Fruit fly (Drosophila melanogaster) whole organism, embryonic: ENCODE measurements around the gene alpha-Man-IIb.
A peak's percentile ranks its signal among the peaks of the same experiment; 100 is the strongest.

ENCODE experiments used
- Aef1 ChIP-seq: fragments of 200-800 bp; sonication (Bioruptor generic); IDR thresholded peaks from 3 replicates; pipeline ENCODE4 v1.3.6; 2022; ENCODE audit warnings: missing biosample characterization, missing genetic modification characterization
- Atf6 ChIP-seq: fragments of 200-800 bp; sonication (Bioruptor generic); IDR thresholded peaks from 2 replicates; pipeline ENCODE4 v1.3.6; 2022; ENCODE audit warnings: missing biosample characterization, missing genetic modification characterization
- B-H2 ChIP-seq: fragments of 200-800 bp; sonication (Bioruptor generic); optimal IDR thresholded peaks from 2 replicates; lab custom pipeline; 2018; ENCODE audit warnings: missing biosample characterization, mild to moderate bottlenecking, missing genetic modification characterization
- Blimp-1 ChIP-seq: fragments of 200-800 bp; sonication (Bioruptor generic); optimal IDR thresholded peaks from 3 replicates; lab custom pipeline; 2018; ENCODE audit warnings: missing biosample characterization, missing genetic modification characterization, mild to moderate bottlenecking, moderate library complexity, missing genetic modification reagents
- Bteb2 ChIP-seq: fragments of 200-800 bp; sonication (Bioruptor generic); optimal IDR thresholded peaks from 2 replicates; lab custom pipeline; 2016; ENCODE audit warnings: missing biosample characterization, missing genetic modification characterization
- CG11456 ChIP-seq: fragments of 200-800 bp; sonication (Bioruptor generic); IDR thresholded peaks from 3 replicates; pipeline ENCODE4 v1.3.6; 2022; ENCODE audit warnings: missing biosample characterization, missing genetic modification characterization
- CG13424 ChIP-seq: fragments of 200-800 bp; sonication (Bioruptor generic); optimal IDR thresholded peaks from 2 replicates; lab custom pipeline; 2019; ENCODE audit warnings: missing biosample characterization, mild to moderate bottlenecking, missing genetic modification characterization, moderate library complexity
- CG15479 ChIP-seq: fragments of 200-800 bp; sonication (Bioruptor generic); optimal IDR thresholded peaks from 3 replicates; lab custom pipeline; 2019; ENCODE audit warnings: missing biosample characterization, mild to moderate bottlenecking, missing genetic modification characterization, moderate library complexity
- CG17802 ChIP-seq: fragments of 200-800 bp; sonication (Bioruptor generic); optimal IDR thresholded peaks from 2 replicates; lab custom pipeline; 2018; ENCODE audit warnings: missing biosample characterization, mild to moderate bottlenecking, missing genetic modification characterization, moderate library complexity
- CG1792 ChIP-seq: fragments of 200-800 bp; sonication (Bioruptor generic); optimal IDR thresholded peaks from 2 replicates; lab custom pipeline; 2016; ENCODE audit warnings: missing biosample characterization, missing genetic modification characterization
- CG2199 ChIP-seq: fragments of 200-800 bp; sonication (Bioruptor generic); IDR thresholded peaks from 3 replicates; pipeline ENCODE4 v1.3.6; 2022; ENCODE audit warnings: missing biosample characterization, missing genetic modification characterization
- CG2678 ChIP-seq: fragments of 200-800 bp; sonication (Bioruptor generic); optimal IDR thresholded peaks from 3 replicates; lab custom pipeline; 2019; ENCODE audit warnings: missing biosample characterization, mild to moderate bottlenecking, missing genetic modification characterization, moderate library complexity
- CG3281 ChIP-seq: fragments of 200-800 bp; sonication (Bioruptor generic); optimal IDR thresholded peaks from 3 replicates; lab custom pipeline; 2017; ENCODE audit warnings: missing biosample characterization, mild to moderate bottlenecking, missing genetic modification characterization
- CG3407 ChIP-seq: fragments of 200-800 bp; sonication (Bioruptor generic); optimal IDR thresholded peaks from 2 replicates; lab custom pipeline; 2018; ENCODE audit warnings: missing biosample characterization, mild to moderate bottlenecking, missing genetic modification characterization
- CG34422 ChIP-seq: fragments of 200-800 bp; sonication (Bioruptor generic); IDR thresholded peaks from 3 replicates; pipeline ENCODE4 v1.3.6; 2022; ENCODE audit warnings: missing biosample characterization, missing genetic modification characterization
- CG3726 ChIP-seq: fragments of 200-800 bp; sonication (Bioruptor generic); IDR thresholded peaks from 3 replicates; pipeline ENCODE4, ENCODE4 v1.3.6; 2022; ENCODE audit warnings: missing biosample characterization, missing genetic modification characterization
- CG5180 ChIP-seq: fragments of 200-800 bp; sonication (Bioruptor generic); optimal IDR thresholded peaks from 3 replicates; lab custom pipeline; 2017; ENCODE audit warnings: missing biosample characterization, missing genetic modification characterization, mild to moderate bottlenecking, moderate library complexity, missing genetic modification reagents
- CG6654 ChIP-seq: fragments of 200-800 bp; sonication (Bioruptor generic); optimal IDR thresholded peaks from 2 replicates; lab custom pipeline; 2017; ENCODE audit warnings: missing biosample characterization, mild to moderate bottlenecking, missing genetic modification characterization
- CG6791 ChIP-seq: fragments of 200-800 bp; sonication (Bioruptor generic); IDR thresholded peaks from 3 replicates; pipeline ENCODE4 v1.3.6; 2022; ENCODE audit warnings: missing biosample characterization, missing genetic modification characterization; ENCODE audit not compliant: partially characterized antibody
- CHES-1-like ChIP-seq: fragments of 200-800 bp; sonication (Bioruptor generic); optimal IDR thresholded peaks from 2 replicates; lab custom pipeline; 2016; ENCODE audit warnings: missing biosample characterization, missing genetic modification characterization
- Deaf1 ChIP-seq: fragments of 200-800 bp; optimal IDR thresholded peaks from 3 replicates; lab custom pipeline; 2019; ENCODE audit warnings: missing biosample characterization, mild to moderate bottlenecking, missing genetic modification characterization, moderate library complexity
- Drgx ChIP-seq: fragments of 200-800 bp; sonication (Bioruptor generic); IDR thresholded peaks from 2 replicates; pipeline ENCODE4 v1.3.6; 2022; ENCODE audit warnings: missing biosample characterization, missing genetic modification characterization
- Jarid2 ChIP-seq: fragments of 200-800 bp; sonication (Bioruptor generic); optimal IDR thresholded peaks from 3 replicates; lab custom pipeline; 2017; ENCODE audit warnings: mild to moderate bottlenecking, missing biosample characterization, missing genetic modification reagents, missing genetic modification characterization
- Max ChIP-seq: fragments of 200-800 bp; sonication (Bioruptor generic); optimal IDR thresholded peaks from 2 replicates; lab custom pipeline; 2016; ENCODE audit warnings: missing biosample characterization, mild to moderate bottlenecking, missing genetic modification characterization
- Neu2 ChIP-seq: fragments of 200-800 bp; sonication (Bioruptor generic); optimal IDR thresholded peaks from 3 replicates; lab custom pipeline; 2016; ENCODE audit warnings: missing biosample characterization, missing genetic modification characterization, borderline replicate concordance
- Scr ChIP-seq: fragments of 200-800 bp; sonication (Bioruptor generic); IDR thresholded peaks from 2 replicates; pipeline ENCODE4 v1.3.6; 2022; ENCODE audit warnings: missing biosample characterization, missing genetic modification characterization; ENCODE audit not compliant: partially characterized antibody
- Stat92E ChIP-seq, 3 experiments: fragments of >200 bp in 2 of 3; fragments of 200-800 bp in 1 of 3; sonication (Bioruptor generic) in 1 of 3; optimal IDR thresholded peaks; 2 replicates each; lab custom pipeline; 2017 to 2019; ENCODE audit warnings: missing biosample characterization in 3 of 3, missing genetic modification characterization in 3 of 3, mild to moderate bottlenecking in 1 of 3, moderate library complexity in 1 of 3
- Taf1 ChIP-seq: fragments of 200-800 bp; sonication (Bioruptor generic); IDR thresholded peaks from 2 replicates; pipeline ENCODE4 v1.3.6; 2022; ENCODE audit warnings: missing biosample characterization, missing genetic modification characterization
- Usf ChIP-seq: fragments of 200-800 bp; sonication (Bioruptor generic); optimal IDR thresholded peaks from 2 replicates; lab custom pipeline; 2017; ENCODE audit warnings: missing genotype, missing biosample characterization, missing genetic modification characterization
- ab ChIP-seq: fragments of 200-800 bp; sonication (Bioruptor generic); optimal IDR thresholded peaks from 2 replicates; lab custom pipeline; 2016; ENCODE audit warnings: missing biosample characterization, missing genetic modification characterization
- abd-A ChIP-seq: fragments of 200-800 bp; sonication (Bioruptor generic); optimal IDR thresholded peaks from 3 replicates; lab custom pipeline; 2019; ENCODE audit warnings: missing biosample characterization, mild to moderate bottlenecking, missing genetic modification characterization, moderate library complexity
- ara ChIP-seq: fragments of 200-800 bp; sonication (Bioruptor generic); IDR thresholded peaks from 2 replicates; pipeline ENCODE4 v1.3.6; 2022; ENCODE audit warnings: missing biosample characterization, missing genetic modification characterization
- chinmo ChIP-seq: fragments of 200-800 bp; sonication (Bioruptor generic); IDR thresholded peaks from 4 replicates; pipeline ENCODE4 v1.3.6; 2022; ENCODE audit warnings: missing biosample characterization, missing genetic modification characterization; ENCODE audit not compliant: partially characterized antibody
- chm ChIP-seq: fragments of 200-800 bp; sonication (Bioruptor generic); IDR thresholded peaks from 2 replicates; pipeline ENCODE4 v1.3.6; 2022; ENCODE audit warnings: missing biosample characterization, missing genetic modification characterization
- chn ChIP-seq: fragments of 200-800 bp; sonication (Bioruptor generic); optimal IDR thresholded peaks from 2 replicates; lab custom pipeline; 2016; ENCODE audit warnings: missing biosample characterization, missing genetic modification characterization
- fd64A ChIP-seq: fragments of 200-800 bp; sonication (Bioruptor generic); optimal IDR thresholded peaks from 3 replicates; lab custom pipeline; 2018; ENCODE audit warnings: missing biosample characterization, mild to moderate bottlenecking, missing genetic modification characterization
- fd96Cb ChIP-seq: fragments of 200-800 bp; sonication (Bioruptor generic); optimal IDR thresholded peaks from 2 replicates; lab custom pipeline; 2018; ENCODE audit warnings: missing biosample characterization, mild to moderate bottlenecking, missing genetic modification characterization, moderate library complexity
- grau ChIP-seq: fragments of 200-800 bp; optimal IDR thresholded peaks from 3 replicates; lab custom pipeline; 2019; ENCODE audit warnings: missing biosample characterization, mild to moderate bottlenecking, missing genetic modification characterization, moderate library complexity
- knrl ChIP-seq: fragments of 200-800 bp; sonication (Bioruptor generic); IDR thresholded peaks from 3 replicates; pipeline ENCODE4 v1.3.6; 2022; ENCODE audit warnings: missing biosample characterization, missing genetic modification characterization; ENCODE audit not compliant: partially characterized antibody
- maf-S ChIP-seq: fragments of 200-800 bp; sonication (Bioruptor generic); optimal IDR thresholded peaks from 2 replicates; lab custom pipeline; 2016; ENCODE audit warnings: missing biosample characterization, missing genetic modification characterization
- nom ChIP-seq: fragments of 200-800 bp; sonication (Bioruptor generic); optimal IDR thresholded peaks from 2 replicates; lab custom pipeline; 2017; ENCODE audit warnings: missing biosample characterization, missing genetic modification characterization, mild to moderate bottlenecking, moderate library complexity, missing genetic modification reagents
- sd ChIP-seq: fragments of 200-800 bp; sonication (Bioruptor generic); optimal IDR thresholded peaks from 3 replicates; lab custom pipeline; 2018; ENCODE audit warnings: missing biosample characterization, mild to moderate bottlenecking, missing genetic modification characterization, moderate library complexity
- sens ChIP-seq: fragments of 200-800 bp; sonication (Bioruptor generic); peaks from one replicate; lab custom pipeline; 2016; ENCODE audit warnings: missing biosample characterization, missing genetic modification characterization
- shn ChIP-seq: fragments of 200-800 bp; sonication (Bioruptor generic); optimal IDR thresholded peaks from 3 replicates; lab custom pipeline; 2016; ENCODE audit warnings: missing biosample characterization, missing genetic modification characterization
- sr ChIP-seq: fragments of 200-800 bp; sonication (Bioruptor generic); IDR thresholded peaks from 3 replicates; pipeline ENCODE4 v1.3.6; 2022; ENCODE audit warnings: missing biosample characterization, missing genetic modification characterization
- stc ChIP-seq: fragments of 200-800 bp; sonication (Bioruptor generic); IDR thresholded peaks from 2 replicates; pipeline ENCODE4 v1.3.6; 2022; ENCODE audit warnings: missing biosample characterization, missing genetic modification characterization
- wdn ChIP-seq: fragments of 200-800 bp; sonication (Bioruptor generic); IDR thresholded peaks from 2 replicates; pipeline ENCODE4 v1.3.6; 2022; ENCODE audit warnings: missing biosample characterization, missing genetic modification characterization
- wor ChIP-seq: fragments of 200-800 bp; sonication (Bioruptor generic); IDR thresholded peaks from 2 replicates; pipeline ENCODE4 v1.3.6; 2022; ENCODE audit warnings: missing biosample characterization, missing genetic modification characterization

The alpha-Man-IIb gene

DNA sequence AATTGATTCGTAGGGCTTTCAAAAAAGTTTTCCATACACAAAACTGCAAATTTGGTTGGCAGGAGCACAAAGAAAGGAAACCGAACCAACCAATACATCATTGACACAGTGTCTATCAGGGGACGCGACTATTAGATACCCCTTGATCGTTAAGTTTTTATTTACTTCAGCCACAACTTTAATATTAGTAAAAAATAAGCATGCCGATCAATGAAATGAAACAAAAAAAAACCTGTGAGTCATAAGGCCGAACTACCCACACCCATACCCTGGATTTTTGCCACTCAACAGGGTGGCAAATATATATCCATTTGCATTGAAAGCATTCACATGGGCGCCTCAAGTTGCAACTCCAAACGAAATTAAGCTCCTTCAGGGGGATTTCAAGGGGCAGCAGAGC is 12.2 kb downstream of the alpha-Man-IIb start (continued):
- no peak for TF ChIP-seq fd64A
- TF ChIP-seq CG17802 (tag; lab: Kevin White, UChicago) = no peak
- TF ChIP-seq, all 482 proteins: peak for 62

DNA sequence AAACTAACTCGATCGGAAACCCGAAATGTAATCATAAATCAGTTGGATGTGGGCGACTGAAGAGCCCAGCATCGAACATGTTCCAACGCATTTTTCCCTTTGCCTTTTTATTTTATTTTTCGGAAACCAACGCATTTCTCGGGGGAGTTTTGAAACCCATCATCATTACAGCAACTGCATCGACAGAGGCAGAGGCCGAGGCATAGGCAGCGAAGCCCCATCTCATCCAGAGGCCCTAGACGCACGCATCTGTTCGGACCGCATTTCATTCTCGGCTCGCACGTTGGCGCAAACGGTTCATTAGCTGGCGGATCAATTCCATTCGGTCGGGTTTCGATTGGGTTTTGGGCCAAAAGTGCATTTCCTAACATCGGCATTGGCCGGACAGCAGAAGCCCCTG is 21.5 kb downstream of the alpha-Man-IIb start, which contains the start of gene CG4576:
CG4576 (plus strand) TSS at position 227 of the 400 bp plus-strand sequence.
- TF ChIP-seq CG3726 (no peak), CG11456 (GFP tag; lab: Robert Waterston, UW) (0 out of 3 replicates have a peak, but pooled peaks have one; percentile 58), stc (GFP tag; lab: Robert Waterston, UW) (0 out of 2 replicates have a peak, but pooled peaks have one; percentile 23), Usf (no peak), CG13424 (tag; lab: Kevin White, UChicago) (no peak), Stat92E (GFP tag; optimal IDR thresholded peaks at IDR 0.05; lab: Kevin White, UChicago) (no peak), knrl (GFP tag; lab: Robert Waterston, UW) (no peak), wor (GFP tag; lab: Robert Waterston, UW) (no peak), ara (GFP tag; lab: Robert Waterston, UW) (0 out of 2 replicates have a peak, but pooled peaks have one; percentile 22), Aef1 (GFP tag; lab: Robert Waterston, UW) (no peak), grau (no peak), CG6791 (no peak), CG1792 (GFP tag; lab: Kevin White, UChicago) (no peak), shn (GFP tag; lab: Kevin White, UChicago) (no peak), fd96Cb (no peak), Max (GFP tag; lab: Kevin White, UChicago) (no peak), maf-S (GFP tag; lab: Kevin White, UChicago) (no peak), Blimp-1 (GFP tag; lab: Kevin White, UChicago) (no peak), chinmo (GFP tag; lab: Robert Waterston, UW) (0 out of 4 replicates have a peak, but pooled peaks have one; percentile 7), CG2678 (tag; lab: Kevin White, UChicago) (no peak), abd-A (tag; lab: Kevin White, UChicago) (no peak), CG2199 (GFP tag; lab: Robert Waterston, UW) (no peak), Drgx (no peak), sd (tag; lab: Kevin White, UChicago) (no peak), CG3407 (GFP tag; lab: Kevin White, UChicago) (no peak), Atf6 (GFP tag; lab: Robert Waterston, UW) (no peak), CG6654 (no peak), B-H2 (GFP tag; lab: Kevin White, UChicago) (no peak), Scr (GFP tag; lab: Robert Waterston, UW) (no peak), CG15479 (GFP tag; lab: Kevin White, UChicago) (no peak), nom (peak; percentile 66), sens (GFP tag; lab: Kevin White, UChicago) (peak; percentile 35), CG5180 (GFP tag; lab: Kevin White, UChicago) (peak; percentile 97), CG34422 (GFP tag; lab: Robert Waterston, UW) (no peak), Bteb2 (GFP tag; lab: Kevin White, UChicago) (no peak), chm (GFP tag; lab: Robert Waterston, UW) (0 out of 2 replicates have a peak, but pooled peaks have one; percentile 35), Jarid2 (peak; percentile 12), Taf1 (GFP tag; lab: Robert Waterston, UW) (no peak), Deaf1 (no peak), CG3281 (GFP tag; lab: Kevin White, UChicago) (no peak), ab (GFP tag; lab: Kevin White, UChicago) (no peak), Neu2 (GFP tag; lab: Kevin White, UChicago) (no peak), sr (peak; percentile 68), chn (GFP tag; lab: Kevin White, UChicago) (no peak), wdn (GFP tag; lab: Robert Waterston, UW) (no peak), CHES-1-like (no peak)
